Worm (Caenorhabditis elegans) whole organism, mixed stage, embryonic: ENCODE results near the gene Y66C5A.2.
A peak's percentile ranks its signal among the peaks of the same experiment; 100 is the strongest.

Source experiments
- M03D4.4 ChIP-seq: sonication (generic microtip); optimal IDR thresholded peaks from 2 replicates; lab custom pipeline; 2017; ENCODE audit warnings: mild to moderate bottlenecking, missing genetic modification characterization, missing compliant biosample characterization
- ceh-83 ChIP-seq: fragments of 200-800 bp; sonication (Bioruptor generic); optimal IDR thresholded peaks from 2 replicates; lab custom pipeline; 2018; ENCODE audit warnings: mild to moderate bottlenecking, missing genetic modification characterization, missing compliant biosample characterization
- cnd-1 ChIP-seq: fragments of 200-800 bp; sonication (Bioruptor generic); optimal IDR thresholded peaks from 2 replicates; lab custom pipeline; 2018; ENCODE audit warnings: mild to moderate bottlenecking, missing genetic modification characterization, missing compliant biosample characterization
- drap-1 ChIP-seq: fragments of 200-800 bp; sonication (Bioruptor generic); optimal IDR thresholded peaks from 3 replicates; lab custom pipeline; 2018; ENCODE audit warnings: mild to moderate bottlenecking, missing genetic modification characterization, missing compliant biosample characterization
- elt-1 ChIP-seq: sonication (generic microtip); optimal IDR thresholded peaks from 2 replicates; lab custom pipeline; 2017; ENCODE audit warnings: missing genetic modification characterization, mild to moderate bottlenecking, missing compliant biosample characterization, antibody characterized with exemption, moderate library complexity, borderline replicate concordance; ENCODE audit not compliant: insufficient read depth
- elt-3 ChIP-seq: fragments of 150-350 bp; optimal IDR thresholded peaks from 2 replicates; lab custom pipeline; 2014; ENCODE audit warnings: missing biosample characterization, missing genetic modification characterization
- ham-2 ChIP-seq: fragments of 200-800 bp; sonication (Bioruptor generic); optimal IDR thresholded peaks from 2 replicates; lab custom pipeline; 2018; ENCODE audit warnings: mild to moderate bottlenecking, missing genetic modification characterization, missing compliant biosample characterization
- lsy-2 ChIP-seq: fragments of 150-350 bp; optimal IDR thresholded peaks from 2 replicates; lab custom pipeline; 2014; ENCODE audit warnings: missing biosample characterization, missing genetic modification characterization
- mls-2 ChIP-seq: sonication (generic microtip); optimal IDR thresholded peaks from 2 replicates; lab custom pipeline; 2016; ENCODE audit warnings: mild to moderate bottlenecking, missing genetic modification characterization, moderate library complexity, missing compliant biosample characterization
- nhr-2 ChIP-seq: fragments of 150-350 bp; optimal IDR thresholded peaks from 2 replicates; lab custom pipeline; 2014; ENCODE audit warnings: missing biosample characterization, missing genetic modification characterization
- nhr-237 ChIP-seq: fragments of 150-350 bp; optimal IDR thresholded peaks from 2 replicates; lab custom pipeline; 2014; ENCODE audit warnings: missing biosample characterization, missing genetic modification characterization
- nhr-28 ChIP-seq: fragments of 150-350 bp; optimal IDR thresholded peaks from 2 replicates; lab custom pipeline; 2014; ENCODE audit warnings: missing biosample characterization, missing genetic modification characterization
- nhr-76 ChIP-seq: sonication (generic microtip); optimal IDR thresholded peaks from 2 replicates; lab custom pipeline; 2017; ENCODE audit warnings: missing biosample characterization, missing genetic modification characterization
- pha-4 ChIP-seq: fragments of 150-350 bp; optimal IDR thresholded peaks from 2 replicates; lab custom pipeline; 2018; ENCODE audit warnings: missing biosample characterization, missing genetic modification reagents, missing genetic modification characterization
- tbx-8 ChIP-seq: fragments of 200-800 bp; sonication (Bioruptor generic); optimal IDR thresholded peaks from 2 replicates; lab custom pipeline; 2018; ENCODE audit warnings: mild to moderate bottlenecking, missing genetic modification characterization, moderate library complexity, missing compliant biosample characterization
- unc-120 ChIP-seq: sonication (generic microtip); optimal IDR thresholded peaks from 2 replicates; lab custom pipeline; 2017; ENCODE audit warnings: missing genetic modification characterization, missing compliant biosample characterization; ENCODE audit not compliant: poor library complexity, severe bottlenecking
- unc-39 ChIP-seq: fragments of 150-350 bp; optimal IDR thresholded peaks from 2 replicates; lab custom pipeline; 2014; ENCODE audit warnings: missing biosample characterization, missing genetic modification characterization
- unc-62 ChIP-seq: fragments of 150-350 bp; optimal IDR thresholded peaks from 2 replicates; lab custom pipeline; 2014; ENCODE audit warnings: missing biosample characterization, missing genetic modification reagents, missing genetic modification characterization

The Y66C5A.2 gene

ce11 chrX:14504551-14504902 is 44.0 kb downstream of the Y66C5A.2 start:
- TF ChIP-seq nhr-76, result no peak
- TF ChIP-seq nhr-28 (tag; lab: Kevin White, UChicago), result no peak
- no peak for TF ChIP-seq pha-4 (tag; lab: Kevin White, UChicago)

ce11 chrX:14505578-14506353 is 45.3 kb downstream of the Y66C5A.2 start:
- no peak for TF ChIP-seq elt-1 (tag; lab: Kevin White, UChicago)
- no peak for TF ChIP-seq nhr-76
- peak; percentile 10 for TF ChIP-seq cnd-1 (tag; lab: Kevin White, UChicago)
- no peak for TF ChIP-seq nhr-2 (tag; lab: Kevin White, UChicago)
- no peak for TF ChIP-seq nhr-28 (tag; lab: Kevin White, UChicago)
- no peak for TF ChIP-seq lsy-2 (tag; lab: Kevin White, UChicago)
- TF ChIP-seq elt-3 (tag; lab: Kevin White, UChicago), result no peak
- TF ChIP-seq tbx-8, result no peak
- no peak for TF ChIP-seq mls-2 (tag; lab: Kevin White, UChicago)
- TF ChIP-seq drap-1 (GFP tag; lab: Kevin White, UChicago), result no peak
- TF ChIP-seq M03D4.4 (tag; lab: Kevin White, UChicago), result peak; percentile 52
- TF ChIP-seq, all 35 proteins: peak for 2

- no peak for TF ChIP-seq ceh-83
- TF ChIP-seq nhr-237 (tag; lab: Kevin White, UChicago), result no peak
- TF ChIP-seq cnd-1 (tag; lab: Kevin White, UChicago), result no peak
Observed at ce11 chrX:14507992-14508391, 47.5 kb downstream of the Y66C5A.2 start.

- TF ChIP-seq ham-2 (peak; percentile 32), unc-120 (tag; lab: Kevin White, UChicago) (peak; percentile 43), nhr-2 (tag; lab: Kevin White, UChicago) (no peak), unc-62 (GFP tag; lab: Kevin White, UChicago) (peak; percentile 83)
- TF ChIP-seq, all 35 proteins: peak for 3
Observed at ce11 chrX:14508823-14509259, 48.3 kb downstream of the Y66C5A.2 start.

ce11 chrX:14510358-14510757 is 49.8 kb downstream of the Y66C5A.2 start:
- TF ChIP-seq nhr-237 (tag; lab: Kevin White, UChicago) (no peak), unc-39 (tag; lab: Kevin White, UChicago) (no peak), elt-3 (tag; lab: Kevin White, UChicago) (no peak)
- TF ChIP-seq, all 35 proteins: peak for 0
